Fruit fly (Drosophila melanogaster): ENCODE data around the gene DCTN1-p150.

DCTN1-p150 gene

dm6 chr3L:13938470-13939150, 9.4 kb downstream of the DCTN1-p150 start (continued):
- TF ChIP-seq pan (optimal IDR thresholded peaks at IDR 0.05) (no peak), CG9705 (GFP tag; optimal IDR thresholded peaks at IDR 0.05) (peak; percentile 92), sv (GFP tag; optimal IDR thresholded peaks at IDR 0.05) (peak; percentile 90)

- TF ChIP-seq CG9705 (GFP tag; optimal IDR thresholded peaks at IDR 0.05), result no peak
- no peak for TF ChIP-seq CG32264 (GFP tag; optimal IDR thresholded peaks at IDR 0.05)
- TF ChIP-seq Dif (GFP tag; optimal IDR thresholded peaks at IDR 0.05; ENCODE audit: partially characterized antibody), result peak; percentile 74
- no peak for TF ChIP-seq Abd-B (GFP tag; optimal IDR thresholded peaks at IDR 0.05)
- TF ChIP-seq woc (GFP tag; optimal IDR thresholded peaks at IDR 0.05), result no peak
- TF ChIP-seq CrebA (GFP tag; optimal IDR thresholded peaks at IDR 0.05; ENCODE audit: borderline replicate concordance), result no peak
- TF ChIP-seq sv (GFP tag; optimal IDR thresholded peaks at IDR 0.05), result no peak
- no peak for TF ChIP-seq rgr (GFP tag; optimal IDR thresholded peaks at IDR 0.05)
- TF ChIP-seq Rel (GFP tag; optimal IDR thresholded peaks at IDR 0.05), result no peak
- TF ChIP-seq Rel (tag; optimal IDR thresholded peaks at IDR 0.05), result peak; percentile 94
- no peak for TF ChIP-seq Mio (GFP tag; optimal IDR thresholded peaks at IDR 0.05)
- TF ChIP-seq Dfd (GFP tag; optimal IDR thresholded peaks at IDR 0.05), result no peak
- TF ChIP-seq dl (GFP tag; optimal IDR thresholded peaks at IDR 0.05; ENCODE audit: insufficient read depth in 1 of 2, partially characterized antibody in 2 of 2), result peak in 1 of 2 experiments; percentile 41
- no peak for TF ChIP-seq psq (GFP tag; optimal IDR thresholded peaks at IDR 0.05)
- TF ChIP-seq Hr83 (GFP tag; optimal IDR thresholded peaks at IDR 0.05; ENCODE audit: poor library complexity, severe bottlenecking), result no peak
- no peak for TF ChIP-seq tai (GFP tag; optimal IDR thresholded peaks at IDR 0.05)
Measured at dm6 chr3L:13939151-13939499, 9.9 kb downstream of the DCTN1-p150 start, which contains the start of gene CG32137. Gene CG32137 (plus strand): TSS chr3L:13939250.

DNA sequence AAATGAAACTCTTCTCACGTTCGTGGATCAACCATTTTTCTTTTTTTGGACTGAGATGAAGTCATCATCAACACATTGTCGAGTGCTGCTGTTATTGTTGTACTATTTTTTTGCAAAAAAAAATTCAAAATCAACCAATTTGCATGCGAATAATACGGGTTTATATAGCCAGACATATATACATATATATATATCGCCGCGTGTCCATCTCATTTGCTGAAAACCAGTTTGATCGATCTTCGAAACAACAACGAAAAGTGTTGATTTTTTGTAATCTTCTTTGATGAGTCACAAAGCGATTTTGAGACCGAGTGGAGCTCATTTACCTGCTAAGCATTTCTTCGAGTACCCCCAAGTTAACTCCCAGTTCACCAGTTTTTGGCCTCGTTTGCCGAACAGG, 16.8 kb downstream of the DCTN1-p150 start:
- TF ChIP-seq N (GFP tag; optimal IDR thresholded peaks at IDR 0.05) (no peak), CrebA (GFP tag; optimal IDR thresholded peaks at IDR 0.05; ENCODE audit: borderline replicate concordance) (peak; percentile 40), CG9705 (GFP tag; optimal IDR thresholded peaks at IDR 0.05) (no peak), fru (GFP tag; optimal IDR thresholded peaks at IDR 0.05) (no peak), h (GFP tag; optimal IDR thresholded peaks at IDR 0.05) (peak; percentile 2), brk (GFP tag; optimal IDR thresholded peaks at IDR 0.05) (peak; percentile 50), sage (GFP tag; optimal IDR thresholded peaks at IDR 0.05) (peak; percentile 51), Mio (GFP tag; optimal IDR thresholded peaks at IDR 0.05) (no peak), psq (GFP tag; optimal IDR thresholded peaks at IDR 0.05) (no peak)

dm6 chr3L:13949440-13950066, 20.4 kb downstream of the DCTN1-p150 start:
- TF ChIP-seq foxo (GFP tag; optimal IDR thresholded peaks at IDR 0.05), result peak in 1 of 2 experiments; percentile 21
- peak; percentile 22 for TF ChIP-seq ey (GFP tag; optimal IDR thresholded peaks at IDR 0.05)
- TF ChIP-seq rgr (GFP tag; optimal IDR thresholded peaks at IDR 0.05), result peak; percentile 10
- TF ChIP-seq Sp1 (GFP tag; optimal IDR thresholded peaks at IDR 0.05), result no peak
- peak; percentile 16 for TF ChIP-seq h (GFP tag; optimal IDR thresholded peaks at IDR 0.05)
- no peak for TF ChIP-seq dsf (GFP tag; optimal IDR thresholded peaks at IDR 0.05; ENCODE audit: borderline replicate concordance)

DNA sequence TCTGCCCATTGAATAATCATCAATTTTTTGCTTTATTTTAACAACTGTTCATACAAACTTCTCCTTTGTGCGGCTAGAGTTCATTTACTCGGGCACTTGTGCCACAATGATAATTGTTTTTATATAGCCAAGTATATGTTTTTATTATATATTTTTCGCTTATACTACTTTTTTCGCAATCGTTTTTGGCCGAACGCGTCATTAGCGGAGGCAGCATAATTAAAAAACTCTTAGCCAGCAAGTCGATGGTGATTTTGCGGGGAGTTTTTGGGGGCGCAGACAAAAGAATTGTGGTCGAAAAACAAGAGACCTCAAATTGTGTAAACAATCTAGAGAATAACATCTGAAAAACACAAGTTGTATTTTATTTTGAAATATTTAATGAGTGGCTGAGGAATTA, 22.4 kb downstream of the DCTN1-p150 start:
- TF ChIP-seq fru (GFP tag; optimal IDR thresholded peaks at IDR 0.05) (no peak), psq (GFP tag; optimal IDR thresholded peaks at IDR 0.05) (no peak), rgr (GFP tag; optimal IDR thresholded peaks at IDR 0.05) (peak; percentile 38), Jra (GFP tag; optimal IDR thresholded peaks at IDR 0.05) (no peak), brk (GFP tag; optimal IDR thresholded peaks at IDR 0.05) (peak; percentile 28), GATAd (GFP tag; optimal IDR thresholded peaks at IDR 0.05) (no peak), dl (GFP tag; optimal IDR thresholded peaks at IDR 0.05; ENCODE audit: insufficient read depth in 1 of 2, partially characterized antibody in 2 of 2) (no peak), Dfd (GFP tag; optimal IDR thresholded peaks at IDR 0.05) (no peak), Sp1 (GFP tag; optimal IDR thresholded peaks at IDR 0.05) (peak; percentile 4), CG9705 (GFP tag; optimal IDR thresholded peaks at IDR 0.05) (no peak), N (GFP tag; optimal IDR thresholded peaks at IDR 0.05) (no peak), Hr78 (GFP tag; optimal IDR thresholded peaks at IDR 0.05) (no peak), Hr83 (GFP tag; optimal IDR thresholded peaks at IDR 0.05; ENCODE audit: poor library complexity, severe bottlenecking) (peak; percentile 16), h (GFP tag; optimal IDR thresholded peaks at IDR 0.05) (peak; percentile 46), OdsH (GFP tag; optimal IDR thresholded peaks at IDR 0.05) (no peak), tai (GFP tag; optimal IDR thresholded peaks at IDR 0.05) (peak; percentile 12), Dif (GFP tag; optimal IDR thresholded peaks at IDR 0.05; ENCODE audit: partially characterized antibody) (no peak)
